Worm (Caenorhabditis elegans) whole organism, L1 larva: Measurements from ENCODE around the gene rig-4.
A peak's percentile ranks its signal among the peaks of the same experiment; 100 is the strongest.

Source experiments
- C04F5.9 ChIP-seq: sonication (generic microtip); optimal IDR thresholded peaks from 2 replicates; lab custom pipeline; 2016; ENCODE audit warnings: missing genetic modification characterization, missing compliant biosample characterization
- C16A3.4 ChIP-seq: fragments of 150-350 bp; optimal IDR thresholded peaks from 2 replicates; lab custom pipeline; 2014; ENCODE audit warnings: missing biosample characterization, missing genetic modification characterization
- C34B4.2 ChIP-seq: sonication (generic microtip); optimal IDR thresholded peaks from 2 replicates; lab custom pipeline; 2017; ENCODE audit warnings: mild to moderate bottlenecking, missing genetic modification characterization, missing compliant biosample characterization
- Y116A8C.19 ChIP-seq: sonication (generic microtip); optimal IDR thresholded peaks from 2 replicates; lab custom pipeline; 2016; ENCODE audit warnings: missing compliant biosample characterization, missing genetic modification characterization, borderline replicate concordance
- aha-1 ChIP-seq: fragments of 150-350 bp; optimal IDR thresholded peaks from 2 replicates; lab custom pipeline; 2014; ENCODE audit warnings: missing biosample characterization, missing genetic modification characterization
- alr-1 ChIP-seq: fragments of 200-800 bp; sonication (Bioruptor generic); optimal IDR thresholded peaks from 2 replicates; lab custom pipeline; 2018; ENCODE audit warnings: borderline replicate concordance, mild to moderate bottlenecking, missing genetic modification characterization, missing compliant biosample characterization
- blmp-1 ChIP-seq: fragments of 150-350 bp; optimal IDR thresholded peaks from 2 replicates; lab custom pipeline; 2014; ENCODE audit warnings: missing biosample characterization, missing genetic modification characterization
- ceh-63 ChIP-seq: fragments of 200-800 bp; sonication (Bioruptor generic); optimal IDR thresholded peaks from 2 replicates; lab custom pipeline; 2018; ENCODE audit warnings: mild to moderate bottlenecking, missing genetic modification characterization, missing compliant biosample characterization
- ceh-90 ChIP-seq: sonication (generic microtip); optimal IDR thresholded peaks from 2 replicates; lab custom pipeline; 2016; ENCODE audit warnings: missing genetic modification characterization, missing compliant biosample characterization
- ces-1 ChIP-seq: fragments of 150-350 bp; optimal IDR thresholded peaks from 2 replicates; lab custom pipeline; 2014; ENCODE audit warnings: missing biosample characterization, missing genetic modification reagents, missing genetic modification characterization
- dpl-1 ChIP-seq, 3 experiments: fragments of 150-350 bp in 2 of 3; sonication (generic microtip) in 1 of 3; optimal IDR thresholded peaks; 2 replicates each; lab custom pipeline; 2014 to 2017; ENCODE audit warnings: missing biosample characterization in 3 of 3, missing genetic modification characterization in 3 of 3, missing genetic modification reagents in 3 of 3
- dsc-1 ChIP-seq: sonication (generic microtip); optimal IDR thresholded peaks from 2 replicates; lab custom pipeline; 2016; ENCODE audit warnings: mild to moderate bottlenecking, missing genetic modification characterization, missing compliant biosample characterization
- efl-1 ChIP-seq, 4 experiments: fragments of 150-350 bp; optimal IDR thresholded peaks in 3 of 4; peaks in 1 of 4; 1 replicate in 1 of 4; 2 replicates in 3 of 4; lab custom pipeline; 2014; ENCODE audit warnings: missing biosample characterization in 2 of 4, missing genetic modification characterization in 2 of 4, missing genetic modification reagents in 2 of 4
- egl-13 ChIP-seq: sonication (generic microtip); optimal IDR thresholded peaks from 2 replicates; lab custom pipeline; 2016; ENCODE audit warnings: missing genotype, missing genetic modification reagents, missing genetic modification characterization, missing compliant biosample characterization
- egl-27 ChIP-seq, 2 experiments: fragments of 150-350 bp in 1 of 2; sonication (generic microtip); optimal IDR thresholded peaks; 3 replicates each; lab custom pipeline; 2017 to 2018; ENCODE audit warnings: missing biosample characterization in 2 of 2, missing genetic modification characterization in 2 of 2, missing genetic modification reagents in 2 of 2
- elt-2 ChIP-seq: sonication (generic microtip); optimal IDR thresholded peaks from 2 replicates; lab custom pipeline; 2016; ENCODE audit warnings: missing genetic modification characterization, mild to moderate bottlenecking, inconsistent platforms, missing compliant biosample characterization, missing genetic modification reagents
- elt-3 ChIP-seq, 6 experiments: fragments of 150-350 bp in 1 of 6; sonication (generic microtip); optimal IDR thresholded peaks; 2 replicates each; lab custom pipeline; 2017 to 2018; ENCODE audit warnings: missing biosample characterization in 6 of 6, missing genetic modification characterization in 6 of 6, inconsistent platforms in 1 of 6
- grh-1 ChIP-seq: fragments of 200-800 bp; sonication (Bioruptor generic); IDR thresholded peaks from 2 replicates; pipeline ENCODE4 v1.3.6; 2022; ENCODE audit warnings: missing genetic modification reagents, missing genetic modification characterization, missing compliant biosample characterization
- hpl-2 ChIP-seq: fragments of 150-350 bp; optimal IDR thresholded peaks from 2 replicates; lab custom pipeline; 2014; ENCODE audit warnings: missing biosample characterization, missing genetic modification reagents, missing genetic modification characterization
- isw-1 ChIP-seq: fragments of 200-800 bp; sonication (Bioruptor generic); IDR thresholded peaks from 2 replicates; pipeline ENCODE4 v1.3.6; 2022; ENCODE audit warnings: missing genetic modification characterization, missing compliant biosample characterization
- lin-13 ChIP-seq: fragments of 150-350 bp; optimal IDR thresholded peaks from 2 replicates; lab custom pipeline; 2014; ENCODE audit warnings: missing biosample characterization, missing genetic modification reagents, missing genetic modification characterization
- lin-14 ChIP-seq: fragments of 200-800 bp; sonication (Bioruptor generic); optimal IDR thresholded peaks from 2 replicates; lab custom pipeline; 2018; ENCODE audit warnings: mild to moderate bottlenecking, missing genetic modification characterization, moderate library complexity, missing compliant biosample characterization
- lin-35 ChIP-seq, 2 experiments: fragments of 150-350 bp; optimal IDR thresholded peaks; 2 replicates each; lab custom pipeline; 2014; ENCODE audit warnings: missing biosample characterization in 2 of 2, missing genetic modification characterization in 2 of 2, missing genetic modification reagents in 2 of 2
- lsy-2 ChIP-seq, 2 experiments: fragments of 150-350 bp; optimal IDR thresholded peaks; 2 replicates each; lab custom pipeline; 2014; ENCODE audit warnings: missing biosample characterization in 2 of 2, missing genetic modification characterization in 2 of 2
- mab-9 ChIP-seq: fragments of 200-800 bp; sonication (Bioruptor generic); IDR thresholded peaks from 2 replicates; pipeline ENCODE4 v1.3.6; 2022; ENCODE audit warnings: missing genetic modification reagents, missing genetic modification characterization, missing compliant biosample characterization
- mdl-1 ChIP-seq, 2 experiments: fragments of 150-350 bp; optimal IDR thresholded peaks; 2 replicates each; lab custom pipeline; 2014 to 2017; ENCODE audit warnings: missing biosample characterization in 2 of 2, missing genetic modification characterization in 2 of 2, inconsistent platforms in 1 of 2
- mep-1 ChIP-seq: fragments of 150-350 bp; optimal IDR thresholded peaks from 2 replicates; lab custom pipeline; 2014; ENCODE audit warnings: missing biosample characterization, missing genetic modification characterization
- nhr-19 ChIP-seq: fragments of 200-800 bp; sonication (Bioruptor generic); conservative IDR thresholded peaks from 2 replicates; pipeline ENCODE4 v1.3.6; 2022; ENCODE audit warnings: missing genetic modification characterization, missing compliant biosample characterization
- nhr-20 ChIP-seq: sonication (generic microtip); optimal IDR thresholded peaks from 2 replicates; lab custom pipeline; 2016; ENCODE audit warnings: mild to moderate bottlenecking, missing genetic modification characterization, missing compliant biosample characterization
- nhr-237 ChIP-seq: fragments of 150-350 bp; optimal IDR thresholded peaks from 2 replicates; lab custom pipeline; 2014; ENCODE audit warnings: missing biosample characterization, missing genetic modification characterization
- nhr-28 ChIP-seq: fragments of 150-350 bp; optimal IDR thresholded peaks from 2 replicates; lab custom pipeline; 2014; ENCODE audit warnings: missing biosample characterization, missing genetic modification characterization
- nhr-71 ChIP-seq: sonication (generic microtip); optimal IDR thresholded peaks from 2 replicates; lab custom pipeline; 2016; ENCODE audit warnings: mild to moderate bottlenecking, missing genetic modification characterization, moderate library complexity, missing compliant biosample characterization
- nhr-77 ChIP-seq: fragments of 150-350 bp; optimal IDR thresholded peaks from 2 replicates; lab custom pipeline; 2014; ENCODE audit warnings: missing biosample characterization, missing genetic modification characterization
- nhr-85 ChIP-seq: sonication (generic microtip); peaks from one replicate; lab custom pipeline; 2016; ENCODE audit warnings: missing genetic modification characterization, inconsistent platforms, missing compliant biosample characterization
- pax-3 ChIP-seq: fragments of 200-800 bp; sonication (Bioruptor generic); optimal IDR thresholded peaks from 2 replicates; lab custom pipeline; 2018; ENCODE audit warnings: mild to moderate bottlenecking, missing genetic modification characterization, moderate library complexity, missing compliant biosample characterization
- skn-1 ChIP-seq: fragments of 150-350 bp; optimal IDR thresholded peaks from 2 replicates; lab custom pipeline; 2014; ENCODE audit warnings: missing biosample characterization, missing genetic modification characterization
- snpc-4 ChIP-seq: fragments of 150-350 bp; optimal IDR thresholded peaks from 2 replicates; lab custom pipeline; 2014; ENCODE audit warnings: missing biosample characterization, missing genetic modification characterization
- snu-23 ChIP-seq: sonication (generic microtip); optimal IDR thresholded peaks from 2 replicates; lab custom pipeline; 2016; ENCODE audit warnings: missing genetic modification characterization, missing compliant biosample characterization
- sox-4 ChIP-seq: sonication (generic microtip); optimal IDR thresholded peaks from 2 replicates; lab custom pipeline; 2016; ENCODE audit warnings: missing genetic modification characterization, missing compliant biosample characterization
- swsn-7 ChIP-seq: sonication (generic microtip); optimal IDR thresholded peaks from 2 replicates; lab custom pipeline; 2016; ENCODE audit warnings: missing genetic modification characterization, missing compliant biosample characterization
- tlp-1 ChIP-seq: fragments of 150-350 bp; optimal IDR thresholded peaks from 2 replicates; lab custom pipeline; 2014; ENCODE audit warnings: missing biosample characterization, missing genetic modification characterization
- unc-130 ChIP-seq: fragments of 150-350 bp; optimal IDR thresholded peaks from 2 replicates; lab custom pipeline; 2017; ENCODE audit warnings: missing biosample characterization, missing genetic modification characterization, inconsistent platforms
- unc-30 ChIP-seq: sonication (generic microtip); optimal IDR thresholded peaks from 2 replicates; lab custom pipeline; 2017; ENCODE audit warnings: missing biosample characterization, missing genetic modification characterization
- unc-62 ChIP-seq: fragments of 150-350 bp; optimal IDR thresholded peaks from 2 replicates; lab custom pipeline; 2014; ENCODE audit warnings: missing biosample characterization, missing genetic modification reagents, missing genetic modification characterization
- unc-86 ChIP-seq: sonication (generic microtip); optimal IDR thresholded peaks from 2 replicates; lab custom pipeline; 2016; ENCODE audit warnings: missing genetic modification characterization, missing compliant biosample characterization

Gene rig-4

ce11 chrIV:8042897-8043296, 39.0 kb upstream of the rig-4 start:
- no peak for TF ChIP-seq hpl-2 (GFP tag; lab: Kevin White, UChicago)
- no peak for TF ChIP-seq ces-1 (GFP tag; lab: Kevin White, UChicago)
- no peak for TF ChIP-seq unc-62 (GFP tag; lab: Kevin White, UChicago)
- TF ChIP-seq unc-30 (tag; lab: Kevin White, UChicago) = no peak
- TF ChIP-seq pax-3 (tag; lab: Kevin White, UChicago) = no peak
- no peak for TF ChIP-seq nhr-237 (tag; lab: Kevin White, UChicago)
- no peak for TF ChIP-seq dsc-1 (tag; lab: Kevin White, UChicago)
- TF ChIP-seq elt-2 = no peak
- TF ChIP-seq nhr-28 = no peak
- TF ChIP-seq elt-3 (tag; optimal IDR thresholded peaks at IDR 0.05; lab: Kevin White, UChicago) = peak in 2 of 6 experiments; percentile 23 to 72
- TF ChIP-seq mab-9 (GFP tag; lab: Robert Waterston, UW) = no peak
- TF ChIP-seq blmp-1 (tag; lab: Kevin White, UChicago) = peak; percentile 48
- TF ChIP-seq C04F5.9 (tag; lab: Kevin White, UChicago) = no peak
- TF ChIP-seq Y116A8C.19 = no peak
- TF ChIP-seq mep-1 (tag; lab: Kevin White, UChicago) = no peak
- no peak for TF ChIP-seq snpc-4 (tag; lab: Kevin White, UChicago)
- TF ChIP-seq nhr-71 (tag; lab: Kevin White, UChicago) = peak; percentile 2
- no peak for TF ChIP-seq snu-23 (GFP tag; lab: Kevin White, UChicago)
- peak; percentile 56 for TF ChIP-seq nhr-85 (tag; lab: Kevin White, UChicago)
- no peak for TF ChIP-seq aha-1 (tag; lab: Kevin White, UChicago)

ce11 chrIV:8042005-8042404, 38.1 kb upstream of the rig-4 start:
- peak in 2 of 6 experiments; percentile 33 to 64 for TF ChIP-seq elt-3 (tag; optimal IDR thresholded peaks at IDR 0.05; lab: Kevin White, UChicago)
- TF ChIP-seq nhr-19 (GFP tag; lab: Robert Waterston, UW) = peak; percentile 23; the same call in 1 of the 2 replicates
- no peak for TF ChIP-seq C16A3.4 (tag; lab: Kevin White, UChicago)
- TF ChIP-seq efl-1 (optimal IDR thresholded peaks at IDR 0.05; lab: Kevin White, UChicago) = no peak
- peak in 1 of 2 experiments; percentile 43 for TF ChIP-seq efl-1 (GFP tag; optimal IDR thresholded peaks at IDR 0.05 in 1 of 2; lab: Kevin White, UChicago)
- TF ChIP-seq nhr-85 (tag; lab: Kevin White, UChicago) = peak; percentile 91
- peak; percentile 26 for TF ChIP-seq nhr-77
- TF ChIP-seq mep-1 (tag; lab: Kevin White, UChicago) = peak; percentile 40
- TF ChIP-seq alr-1 (tag; lab: Kevin White, UChicago) = no peak
- TF ChIP-seq blmp-1 (tag; lab: Kevin White, UChicago) = peak; percentile 82
- TF ChIP-seq lin-35 (GFP tag; optimal IDR thresholded peaks at IDR 0.05; lab: Kevin White, UChicago) = peak in 1 of 2 experiments; percentile 29
- peak; percentile 83 for TF ChIP-seq grh-1 (GFP tag; lab: Robert Waterston, UW)
- no peak for TF ChIP-seq snpc-4 (tag; lab: Kevin White, UChicago)
- peak; percentile 59 for TF ChIP-seq snu-23 (GFP tag; lab: Kevin White, UChicago)
- peak in 1 of 2 experiments; percentile 7 for TF ChIP-seq mdl-1 (tag; optimal IDR thresholded peaks at IDR 0.05; lab: Kevin White, UChicago)
- TF ChIP-seq tlp-1 (tag; lab: Kevin White, UChicago) = no peak
- TF ChIP-seq nhr-71 (tag; lab: Kevin White, UChicago) = peak; percentile 42
- TF ChIP-seq nhr-20 (tag; lab: Kevin White, UChicago) = peak; percentile 65
- TF ChIP-seq unc-62 (GFP tag; lab: Kevin White, UChicago) = no peak
- peak in 1 of 2 experiments; percentile 1 for TF ChIP-seq lsy-2 (tag; optimal IDR thresholded peaks at IDR 0.05; lab: Kevin White, UChicago)
- TF ChIP-seq lin-14 (GFP tag; lab: Kevin White, UChicago) = peak; percentile 79

ce11 chrIV:8040610-8041317, 36.8 kb upstream of the rig-4 start:
- TF ChIP-seq unc-86 (tag; lab: Kevin White, UChicago) = peak; percentile 51
- TF ChIP-seq C16A3.4 (tag; lab: Kevin White, UChicago) = no peak
- no peak for TF ChIP-seq grh-1 (GFP tag; lab: Robert Waterston, UW)
- TF ChIP-seq skn-1 (tag; lab: Kevin White, UChicago) = no peak
- peak; percentile 49 for TF ChIP-seq egl-13
- peak in 1 of 3 experiments; percentile 14 for TF ChIP-seq dpl-1 (GFP tag; optimal IDR thresholded peaks at IDR 0.05; lab: Kevin White, UChicago)
- TF ChIP-seq snu-23 (GFP tag; lab: Kevin White, UChicago) = peak; percentile 32
- no peak for TF ChIP-seq nhr-20 (tag; lab: Kevin White, UChicago)
- no peak for TF ChIP-seq lin-13 (GFP tag; lab: Kevin White, UChicago)
- TF ChIP-seq swsn-7 (tag; lab: Kevin White, UChicago) = peak; percentile 37
- TF ChIP-seq mab-9 (GFP tag; lab: Robert Waterston, UW) = no peak
- peak in 1 of 2 experiments; percentile 48 for TF ChIP-seq lsy-2 (tag; optimal IDR thresholded peaks at IDR 0.05; lab: Kevin White, UChicago)
- TF ChIP-seq sox-4 = no peak
- peak in 1 of 2 experiments; percentile 17 for TF ChIP-seq efl-1 (optimal IDR thresholded peaks at IDR 0.05; lab: Kevin White, UChicago)
- peak in 1 of 2 experiments; percentile 75 for TF ChIP-seq efl-1 (GFP tag; optimal IDR thresholded peaks at IDR 0.05 in 1 of 2; lab: Kevin White, UChicago)
- TF ChIP-seq ceh-90 = no peak
- TF ChIP-seq unc-130 (tag; lab: Kevin White, UChicago) = no peak
- no peak for TF ChIP-seq ceh-63 (GFP tag; lab: Kevin White, UChicago)
- no peak for TF ChIP-seq C34B4.2
- peak; percentile 61 for TF ChIP-seq nhr-71 (tag; lab: Kevin White, UChicago)
- TF ChIP-seq egl-27 (tag; optimal IDR thresholded peaks at IDR 0.05; lab: Kevin White, UChicago) = no peak
- peak; percentile 44 for TF ChIP-seq isw-1
